Fruit fly (Drosophila melanogaster): ENCODE measurements around the gene LysX.
A peak's percentile ranks its signal among the peaks of the same experiment; 100 is the strongest.

Gene LysX

dm6 chr3L:1204674-1205547 is 9.8 kb upstream of the LysX start, which contains the start of gene CG9119 (continued):
- TF ChIP-seq CG12236 (GFP tag; optimal IDR thresholded peaks at IDR 0.05) = peak; percentile 18
- peak; percentile 70 for TF ChIP-seq Myb (GFP tag; optimal IDR thresholded peaks at IDR 0.05)
- TF ChIP-seq vfl (GFP tag; optimal IDR thresholded peaks at IDR 0.05) = peak; percentile 48
- TF ChIP-seq Atf6 (GFP tag; IDR thresholded peaks at IDR 0.05) = peak; percentile 74
- no peak for TF ChIP-seq Bgb (GFP tag; IDR thresholded peaks at IDR 0.05; ENCODE audit: partially characterized antibody)
- peak; percentile 77 for TF ChIP-seq vvl (GFP tag; IDR thresholded peaks at IDR 0.05)
- TF ChIP-seq Dad (GFP tag; optimal IDR thresholded peaks at IDR 0.05) = peak; percentile 22
- peak; percentile 38 for TF ChIP-seq CG4424 (GFP tag; optimal IDR thresholded peaks at IDR 0.05)
- peak; percentile 42 for TF ChIP-seq az2 (GFP tag; optimal IDR thresholded peaks at IDR 0.05)
- TF ChIP-seq tgo (GFP tag; IDR thresholded peaks at IDR 0.05) = peak; percentile 59
- TF ChIP-seq CG14050 (GFP tag; IDR thresholded peaks at IDR 0.05) = peak; percentile 21; the same call in 1 of the 3 replicates
- peak; percentile 11 for TF ChIP-seq p53 (GFP tag; optimal IDR thresholded peaks at IDR 0.05)
- peak; percentile 71 for TF ChIP-seq tio (GFP tag; optimal IDR thresholded peaks at IDR 0.05)
- peak; percentile 81 for TF ChIP-seq Vsx1 (GFP tag; optimal IDR thresholded peaks at IDR 0.05)
- no peak for TF ChIP-seq Max (GFP tag; optimal IDR thresholded peaks at IDR 0.05)
- TF ChIP-seq CG3726 (GFP tag; IDR thresholded peaks at IDR 0.05) = 0 out of 3 replicates have a peak, but pooled peaks have one; percentile 41
- TF ChIP-seq sim (GFP tag; IDR thresholded peaks at IDR 0.05) = no peak
- peak; percentile 75 for TF ChIP-seq HHEX (GFP tag; optimal IDR thresholded peaks at IDR 0.05)
- 0 out of 2 replicates have a peak, but pooled peaks have one; percentile 6 for TF ChIP-seq ara (GFP tag; IDR thresholded peaks at IDR 0.05)
- peak; percentile 13 for TF ChIP-seq CG7928 (GFP tag; optimal IDR thresholded peaks at IDR 0.05)
- TF ChIP-seq BtbVII (GFP tag; optimal IDR thresholded peaks at IDR 0.05) = peak; percentile 39
- peak; percentile 30 for TF ChIP-seq Mad (GFP tag; optimal IDR thresholded peaks at IDR 0.05)
- peak; percentile 55; the same call in 2 of the 3 replicates for TF ChIP-seq CG11695 (GFP tag; IDR thresholded peaks at IDR 0.05)
- TF ChIP-seq caup (GFP tag; optimal IDR thresholded peaks at IDR 0.05; ENCODE audit: severe bottlenecking) = peak; percentile 58
- peak; percentile 54 for TF ChIP-seq Nf-YC (tag; optimal IDR thresholded peaks at IDR 0.05)
- TF ChIP-seq CG2712 (tag; optimal IDR thresholded peaks at IDR 0.05) = peak; percentile 66
- no peak for TF ChIP-seq eve (GFP tag; optimal IDR thresholded peaks at IDR 0.05)
- peak; percentile 64 for TF ChIP-seq CG30403 (GFP tag; optimal IDR thresholded peaks at IDR 0.05)
- no peak; the same call in none of the 2 replicates for TF ChIP-seq CG32532 (GFP tag; IDR thresholded peaks at IDR 0.05)
- TF ChIP-seq CG8388 (GFP tag; optimal IDR thresholded peaks at IDR 0.05) = peak; percentile 44
- TF ChIP-seq Ada2b (GFP tag; IDR thresholded peaks at IDR 0.05) = no peak
- peak; percentile 67 for TF ChIP-seq pb (GFP tag; optimal IDR thresholded peaks at IDR 0.05)
- no peak for TF ChIP-seq CG3407 (GFP tag; optimal IDR thresholded peaks at IDR 0.05)
- TF ChIP-seq CG3995 (GFP tag; optimal IDR thresholded peaks at IDR 0.05) = peak; percentile 40
- TF ChIP-seq ERR (GFP tag; optimal IDR thresholded peaks at IDR 0.05) = peak; percentile 82
- no peak for TF ChIP-seq Mrtf (GFP tag; IDR thresholded peaks at IDR 0.05)
- peak; percentile 37 for TF ChIP-seq Sox102F (GFP tag; optimal IDR thresholded peaks at IDR 0.05)
- no peak for TF ChIP-seq ro (GFP tag; IDR thresholded peaks at IDR 0.05)
- peak; percentile 49 for TF ChIP-seq CG30431 (GFP tag; optimal IDR thresholded peaks at IDR 0.05)
- no peak for TF ChIP-seq dimm (GFP tag; IDR thresholded peaks at IDR 0.05)
- TF ChIP-seq crol (GFP tag; IDR thresholded peaks at IDR 0.05) = peak; percentile 72
- no peak for TF ChIP-seq CG15479 (GFP tag; optimal IDR thresholded peaks at IDR 0.05)
- peak; percentile 72 for TF ChIP-seq Spps (tag; optimal IDR thresholded peaks at IDR 0.05)
- peak; percentile 86 for TF ChIP-seq Med (GFP tag)
- TF ChIP-seq nerfin-2 (GFP tag; IDR thresholded peaks at IDR 0.05; ENCODE audit: partially characterized antibody) = no peak
- peak; percentile 71 for TF ChIP-seq Antp (GFP tag; optimal IDR thresholded peaks at IDR 0.05)
- TF ChIP-seq CG9215 (GFP tag; IDR thresholded peaks at IDR 0.05) = peak; percentile 63
- TF ChIP-seq ham (GFP tag; IDR thresholded peaks at IDR 0.05) = no peak; the same call in 1 of the 2 replicates
- peak; percentile 61 for TF ChIP-seq Hsf (GFP tag; optimal IDR thresholded peaks at IDR 0.05)
